Fruit fly (Drosophila melanogaster) whole organism, embryonic: ENCODE measurements around the gene CG3009.

Source experiments
- ATbp ChIP-seq: fragments of 200-800 bp; sonication (Bioruptor generic); optimal IDR thresholded peaks from 2 replicates; lab custom pipeline; 2017; ENCODE audit warnings: missing biosample characterization, mild to moderate bottlenecking, missing genetic modification characterization, missing genetic modification reagents
- CG10147 ChIP-seq: fragments of 200-800 bp; sonication (Bioruptor generic); optimal IDR thresholded peaks from 2 replicates; lab custom pipeline; 2019; ENCODE audit warnings: missing biosample characterization, mild to moderate bottlenecking, missing genetic modification characterization, moderate library complexity
- CG10274 ChIP-seq: fragments of 200-800 bp; sonication (Bioruptor generic); optimal IDR thresholded peaks from 3 replicates; lab custom pipeline; 2017; ENCODE audit warnings: missing biosample characterization, mild to moderate bottlenecking, missing genetic modification characterization
- CG10462 ChIP-seq: fragments of 200-800 bp; sonication (Bioruptor generic); optimal IDR thresholded peaks from 2 replicates; lab custom pipeline; 2016; ENCODE audit warnings: missing biosample characterization, missing genetic modification characterization
- CG10565 ChIP-seq: fragments of 200-800 bp; sonication (Bioruptor generic); optimal IDR thresholded peaks from 3 replicates; lab custom pipeline; 2016; ENCODE audit warnings: missing biosample characterization, mild to moderate bottlenecking, missing genetic modification characterization
- CG12299 ChIP-seq: fragments of 200-800 bp; sonication (Bioruptor generic); optimal IDR thresholded peaks from 2 replicates; lab custom pipeline; 2018; ENCODE audit warnings: missing biosample characterization, mild to moderate bottlenecking, missing genetic modification characterization
- CG12942 ChIP-seq: fragments of 200-800 bp; sonication (Bioruptor generic); optimal IDR thresholded peaks from 3 replicates; lab custom pipeline; 2016; ENCODE audit warnings: missing biosample characterization, missing genetic modification characterization
- CG15073 ChIP-seq: fragments of 200-800 bp; sonication (Bioruptor generic); optimal IDR thresholded peaks from 2 replicates; lab custom pipeline; 2016; ENCODE audit warnings: missing biosample characterization, missing genetic modification characterization
- CG1602 ChIP-seq: fragments of 200-800 bp; sonication (Bioruptor generic); optimal IDR thresholded peaks from 3 replicates; lab custom pipeline; 2016; ENCODE audit warnings: missing biosample characterization, missing genetic modification characterization
- CG33557 ChIP-seq: fragments of 200-800 bp; sonication (Bioruptor generic); optimal IDR thresholded peaks from 2 replicates; lab custom pipeline; 2019; ENCODE audit warnings: missing biosample characterization, mild to moderate bottlenecking, missing genetic modification characterization, moderate library complexity
- CG34224 ChIP-seq: fragments of 200-800 bp; sonication (Bioruptor generic); IDR thresholded peaks from 3 replicates; pipeline ENCODE4 v1.3.6; 2022; ENCODE audit warnings: missing biosample characterization, missing genetic modification characterization; ENCODE audit not compliant: partially characterized antibody
- CG34422 ChIP-seq: fragments of 200-800 bp; sonication (Bioruptor generic); IDR thresholded peaks from 3 replicates; pipeline ENCODE4 v1.3.6; 2022; ENCODE audit warnings: missing biosample characterization, missing genetic modification characterization
- CG3847 ChIP-seq: fragments of 200-800 bp; sonication (Bioruptor generic); IDR thresholded peaks from 2 replicates; pipeline ENCODE4 v1.3.6; 2022; ENCODE audit warnings: missing biosample characterization, missing genetic modification characterization
- CG3995 ChIP-seq: fragments of 200-800 bp; sonication (Bioruptor generic); optimal IDR thresholded peaks from 3 replicates; lab custom pipeline; 2016; ENCODE audit warnings: missing biosample characterization, missing genetic modification characterization
- CG7372 ChIP-seq: fragments of 200-800 bp; sonication (Bioruptor generic); IDR thresholded peaks from 2 replicates; pipeline ENCODE4 v1.3.6; 2022; ENCODE audit warnings: missing biosample characterization, missing genetic modification characterization
- CG8388 ChIP-seq: fragments of 200-800 bp; sonication (Bioruptor generic); optimal IDR thresholded peaks from 2 replicates; lab custom pipeline; 2019; ENCODE audit warnings: missing biosample characterization, mild to moderate bottlenecking, missing genetic modification characterization, moderate library complexity
- CG8924 ChIP-seq: fragments of 200-800 bp; optimal IDR thresholded peaks from 3 replicates; lab custom pipeline; 2019; ENCODE audit warnings: missing biosample characterization, mild to moderate bottlenecking, missing genetic modification characterization, moderate library complexity
- CG9437 ChIP-seq: fragments of 200-800 bp; sonication (Bioruptor generic); optimal IDR thresholded peaks from 2 replicates; lab custom pipeline; 2018; ENCODE audit warnings: missing biosample characterization, mild to moderate bottlenecking, missing genetic modification characterization
- Chrac-16 ChIP-seq: fragments of 200-800 bp; sonication (Bioruptor generic); optimal IDR thresholded peaks from 3 replicates; lab custom pipeline; 2016; ENCODE audit warnings: missing biosample characterization, missing genetic modification characterization
- Dbx ChIP-seq: fragments of 200-800 bp; sonication (Bioruptor generic); IDR thresholded peaks from 3 replicates; pipeline ENCODE4 v1.3.6; 2022; ENCODE audit warnings: missing biosample characterization, missing genetic modification characterization
- Dip3 ChIP-seq: fragments of 200-800 bp; sonication (Bioruptor generic); optimal IDR thresholded peaks from 3 replicates; lab custom pipeline; 2016; ENCODE audit warnings: missing biosample characterization, missing genetic modification characterization
- Doc2 ChIP-seq: fragments of 200-800 bp; sonication (Bioruptor generic); IDR thresholded peaks from 2 replicates; pipeline ENCODE4 v1.3.6; 2022; ENCODE audit warnings: missing biosample characterization, missing genetic modification characterization
- Dref ChIP-seq: fragments of 200-800 bp; sonication (Bioruptor generic); IDR thresholded peaks from 2 replicates; pipeline ENCODE4 v1.3.6; 2022; ENCODE audit warnings: missing biosample characterization, missing genetic modification characterization
- ERR ChIP-seq: fragments of 200-800 bp; sonication (Bioruptor generic); optimal IDR thresholded peaks from 2 replicates; lab custom pipeline; 2016; ENCODE audit warnings: missing biosample characterization, missing genetic modification characterization
- Fer2 ChIP-seq: fragments of 200-800 bp; sonication (Bioruptor generic); optimal IDR thresholded peaks from 2 replicates; lab custom pipeline; 2018; ENCODE audit warnings: missing biosample characterization, mild to moderate bottlenecking, missing genetic modification characterization, moderate library complexity
- Hmx ChIP-seq: fragments of 200-800 bp; sonication (Bioruptor generic); optimal IDR thresholded peaks from 2 replicates; lab custom pipeline; 2016; ENCODE audit warnings: missing biosample characterization, missing genetic modification characterization
- Jarid2 ChIP-seq: fragments of 200-800 bp; sonication (Bioruptor generic); optimal IDR thresholded peaks from 3 replicates; lab custom pipeline; 2017; ENCODE audit warnings: mild to moderate bottlenecking, missing biosample characterization, missing genetic modification reagents, missing genetic modification characterization
- Lpt ChIP-seq: fragments of >200 bp; optimal IDR thresholded peaks from 2 replicates; lab custom pipeline; 2018; ENCODE audit warnings: missing biosample characterization, missing genetic modification characterization
- MBD-R2 ChIP-seq: fragments of 200-800 bp; sonication (Bioruptor generic); IDR thresholded peaks from 2 replicates; pipeline ENCODE4 v1.3.6; 2022; ENCODE audit warnings: missing biosample characterization, missing genetic modification characterization
- MESR4 ChIP-seq: fragments of 200-800 bp; sonication (Bioruptor generic); optimal IDR thresholded peaks from 2 replicates; lab custom pipeline; 2018; ENCODE audit warnings: missing biosample characterization, mild to moderate bottlenecking, missing genetic modification characterization, moderate library complexity
- Meics ChIP-seq: fragments of 200-800 bp; sonication (Bioruptor generic); optimal IDR thresholded peaks from 2 replicates; lab custom pipeline; 2017; ENCODE audit warnings: missing biosample characterization, mild to moderate bottlenecking, missing genetic modification characterization
- Nf-YA ChIP-seq: fragments of 200-800 bp; sonication (Bioruptor generic); IDR thresholded peaks from 2 replicates; pipeline ENCODE4 v1.3.6; 2022; ENCODE audit warnings: missing biosample characterization, missing genetic modification characterization
- Oaz ChIP-seq: fragments of 200-800 bp; sonication (Bioruptor generic); IDR thresholded peaks from 2 replicates; pipeline ENCODE4 v1.3.6; 2022; ENCODE audit warnings: missing biosample characterization, missing genetic modification characterization
- Ravus ChIP-seq: fragments of 200-800 bp; sonication (Bioruptor generic); IDR thresholded peaks from 2 replicates; pipeline ENCODE4 v1.3.6; 2022; ENCODE audit warnings: missing biosample characterization, missing genetic modification characterization
- Six4 ChIP-seq: fragments of 200-800 bp; sonication (Bioruptor generic); optimal IDR thresholded peaks from 2 replicates; lab custom pipeline; 2016; ENCODE audit warnings: missing biosample characterization, missing genetic modification characterization
- TFAM ChIP-seq: fragments of 200-800 bp; sonication (Bioruptor generic); optimal IDR thresholded peaks from 2 replicates; lab custom pipeline; 2017; ENCODE audit warnings: missing biosample characterization, missing genetic modification characterization, inconsistent platforms
- abd-A ChIP-seq: fragments of 200-800 bp; sonication (Bioruptor generic); optimal IDR thresholded peaks from 3 replicates; lab custom pipeline; 2019; ENCODE audit warnings: missing biosample characterization, mild to moderate bottlenecking, missing genetic modification characterization, moderate library complexity
- al ChIP-seq: fragments of 200-800 bp; sonication (Bioruptor generic); IDR thresholded peaks from 2 replicates; pipeline ENCODE4 v1.3.6; 2022; ENCODE audit warnings: missing biosample characterization, missing genetic modification characterization
- chm ChIP-seq: fragments of 200-800 bp; sonication (Bioruptor generic); IDR thresholded peaks from 2 replicates; pipeline ENCODE4 v1.3.6; 2022; ENCODE audit warnings: missing biosample characterization, missing genetic modification characterization
- ci ChIP-seq: fragments of 200-800 bp; sonication (Bioruptor generic); IDR thresholded peaks from 3 replicates; pipeline ENCODE4 v1.3.6; 2022; ENCODE audit warnings: missing biosample characterization, missing genetic modification characterization
- dmrt99B ChIP-seq: fragments of 200-800 bp; sonication (Bioruptor generic); optimal IDR thresholded peaks from 2 replicates; lab custom pipeline; 2018; ENCODE audit warnings: missing biosample characterization, mild to moderate bottlenecking, missing genetic modification characterization, moderate library complexity
- fru ChIP-seq: fragments of >200 bp; optimal IDR thresholded peaks from 2 replicates; lab custom pipeline; 2017
- fu2 ChIP-seq: fragments of 200-800 bp; sonication (Bioruptor generic); optimal IDR thresholded peaks from 2 replicates; lab custom pipeline; 2016; ENCODE audit warnings: missing biosample characterization, missing genetic modification characterization
- gt ChIP-seq: fragments of 200-800 bp; sonication (Bioruptor generic); IDR thresholded peaks from 2 replicates; pipeline ENCODE4 v1.3.6; 2022; ENCODE audit warnings: missing biosample characterization, missing genetic modification characterization
- hb ChIP-seq: fragments of 200-800 bp; sonication (Bioruptor generic); IDR thresholded peaks from 3 replicates; pipeline ENCODE4 v1.3.6; 2022; ENCODE audit warnings: missing biosample characterization, missing genetic modification characterization; ENCODE audit not compliant: partially characterized antibody
- lola ChIP-seq, 3 experiments: fragments of >200 bp in 2 of 3; fragments of 200-800 bp in 1 of 3; sonication (Bioruptor generic) in 1 of 3; optimal IDR thresholded peaks; 2 replicates each; lab custom pipeline; 2017 to 2019; ENCODE audit warnings: missing biosample characterization in 3 of 3, missing genetic modification characterization in 3 of 3, mild to moderate bottlenecking in 1 of 3, moderate library complexity in 1 of 3
- mam ChIP-seq: fragments of 200-800 bp; sonication (Bioruptor generic); optimal IDR thresholded peaks from 3 replicates; lab custom pipeline; 2016; ENCODE audit warnings: missing biosample characterization, missing genetic modification characterization
- nau ChIP-seq: fragments of 200-800 bp; sonication (Bioruptor generic); optimal IDR thresholded peaks from 3 replicates; lab custom pipeline; 2017; ENCODE audit warnings: missing biosample characterization, mild to moderate bottlenecking, missing genetic modification characterization, missing genetic modification reagents
- p53 ChIP-seq: fragments of 200-800 bp; sonication (Bioruptor generic); optimal IDR thresholded peaks from 2 replicates; lab custom pipeline; 2016; ENCODE audit warnings: missing biosample characterization, missing genetic modification characterization
- ranshi ChIP-seq: fragments of 200-800 bp; sonication (Bioruptor generic); IDR thresholded peaks from 2 replicates; pipeline ENCODE4 v1.3.6; 2022; ENCODE audit warnings: missing biosample characterization, missing genetic modification characterization
- stc ChIP-seq: fragments of 200-800 bp; sonication (Bioruptor generic); IDR thresholded peaks from 2 replicates; pipeline ENCODE4 v1.3.6; 2022; ENCODE audit warnings: missing biosample characterization, missing genetic modification characterization

CG3009 gene

DNA sequence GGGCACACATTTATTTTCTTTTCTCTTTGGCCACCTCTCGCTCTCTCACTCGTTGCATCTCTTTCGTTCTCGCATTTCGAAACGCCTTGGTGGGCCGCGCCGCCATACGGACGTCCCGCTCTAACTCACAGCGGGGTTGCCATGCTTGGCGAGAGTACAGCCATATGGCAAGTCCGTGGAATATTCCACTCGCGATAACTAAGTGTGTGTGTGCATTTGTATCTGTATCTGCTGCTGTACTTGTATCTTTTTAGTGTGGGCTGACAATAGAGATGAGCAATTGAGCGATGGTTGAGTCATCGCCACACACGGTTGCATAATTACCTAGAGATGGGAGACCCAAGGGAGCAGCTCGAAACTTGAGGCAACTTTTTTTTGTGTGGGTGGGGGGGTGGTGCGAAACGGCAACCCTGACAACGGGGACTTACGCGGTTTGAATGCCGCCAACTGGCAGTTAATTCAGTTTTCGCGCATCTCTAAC, 18.0 kb upstream of the CG3009 start (continued):
- peak in 1 of 3 experiments; percentile 33 for TF ChIP-seq lola (GFP tag; optimal IDR thresholded peaks at IDR 0.05; lab: Kevin White, UChicago)
- TF ChIP-seq stc (GFP tag; lab: Robert Waterston, UW), result peak; percentile 80
- peak; percentile 77; the same call in 2 of the 3 replicates for TF ChIP-seq hb (GFP tag; lab: Robert Waterston, UW)
- TF ChIP-seq Dref, result peak; percentile 62
- peak; percentile 54 for TF ChIP-seq Jarid2 (GFP tag; lab: Kevin White, UChicago)
- TF ChIP-seq Lpt (GFP tag; lab: Kevin White, UChicago), result no peak
- TF ChIP-seq al, result peak; percentile 87
- peak; percentile 44 for TF ChIP-seq CG9437
- peak; percentile 94 for TF ChIP-seq CG34422 (GFP tag; lab: Robert Waterston, UW)
- TF ChIP-seq Chrac-16 (GFP tag; lab: Kevin White, UChicago), result peak; percentile 80
- TF ChIP-seq ATbp, result peak; percentile 34
- TF ChIP-seq ci (GFP tag; lab: Robert Waterston, UW), result peak; percentile 88
- TF ChIP-seq gt (GFP tag; lab: Robert Waterston, UW), result peak; percentile 67
- TF ChIP-seq Hmx (GFP tag; lab: Kevin White, UChicago), result no peak
- peak; percentile 90 for TF ChIP-seq CG7372
- TF ChIP-seq abd-A (tag; lab: Kevin White, UChicago), result peak; percentile 97
- TF ChIP-seq Six4 (GFP tag; lab: Kevin White, UChicago), result peak; percentile 62
- TF ChIP-seq CG10565 (GFP tag; lab: Kevin White, UChicago), result no peak
- peak; percentile 83 for TF ChIP-seq Dip3 (GFP tag; lab: Kevin White, UChicago)
- TF ChIP-seq Nf-YA, result peak; percentile 76; the same call in 1 of the 2 replicates
- peak; percentile 84 for TF ChIP-seq Meics (GFP tag; lab: Kevin White, UChicago)
- TF ChIP-seq mam (GFP tag; lab: Kevin White, UChicago), result peak; percentile 91
- peak; percentile 61 for TF ChIP-seq CG3995 (GFP tag; lab: Kevin White, UChicago)
- TF ChIP-seq chm (GFP tag; lab: Robert Waterston, UW), result peak; percentile 85
- TF ChIP-seq CG8388 (GFP tag; lab: Kevin White, UChicago), result peak; percentile 46
- TF ChIP-seq Fer2 (tag; lab: Kevin White, UChicago), result peak; percentile 74
- TF ChIP-seq CG15073 (GFP tag; lab: Kevin White, UChicago), result no peak
- TF ChIP-seq MBD-R2, result peak; percentile 81
- TF ChIP-seq CG1602 (GFP tag; lab: Kevin White, UChicago), result peak; percentile 70
- TF ChIP-seq CG12942 (GFP tag; lab: Kevin White, UChicago), result peak; percentile 79
- peak; percentile 93 for TF ChIP-seq CG3847 (GFP tag; lab: Robert Waterston, UW)
- TF ChIP-seq p53 (GFP tag; lab: Kevin White, UChicago), result peak; percentile 72
- peak; percentile 88 for TF ChIP-seq fu2 (GFP tag; lab: Kevin White, UChicago)
- peak; percentile 79 for TF ChIP-seq ERR (GFP tag; lab: Kevin White, UChicago)
- peak; percentile 84 for TF ChIP-seq MESR4 (GFP tag; lab: Kevin White, UChicago)
- peak; percentile 46; the same call in 1 of the 2 replicates for TF ChIP-seq Ravus (GFP tag; lab: Robert Waterston, UW)
- TF ChIP-seq Doc2 (GFP tag; lab: Robert Waterston, UW), result peak; percentile 37; the same call in 1 of the 2 replicates
- TF ChIP-seq CG10274 (GFP tag; lab: Kevin White, UChicago), result peak; percentile 65
- TF ChIP-seq CG34224 (GFP tag; lab: Robert Waterston, UW), result peak; percentile 74; the same call in 2 of the 3 replicates
- TF ChIP-seq nau, result peak; percentile 3
- peak; percentile 84 for TF ChIP-seq Oaz (GFP tag; lab: Robert Waterston, UW)
- peak; percentile 65 for TF ChIP-seq CG10147 (GFP tag; lab: Kevin White, UChicago)
- TF ChIP-seq CG8924, result peak; percentile 80
- TF ChIP-seq Dbx (GFP tag; lab: Robert Waterston, UW), result peak; percentile 93
- TF ChIP-seq TFAM (GFP tag; lab: Kevin White, UChicago), result no peak
- TF ChIP-seq CG10462 (GFP tag; lab: Kevin White, UChicago), result peak; percentile 60
- no peak for TF ChIP-seq CG33557 (GFP tag; lab: Kevin White, UChicago)
- peak; percentile 63 for TF ChIP-seq CG12299
- TF ChIP-seq dmrt99B, result peak; percentile 80
- no peak for TF ChIP-seq fru (lab: Kevin White, UChicago)
- peak; percentile 88 for TF ChIP-seq ranshi (GFP tag; lab: Robert Waterston, UW)
